Fruit fly (Drosophila melanogaster): Measurements from ENCODE around the gene LeuRS.

The LeuRS gene

dm6 chr2L:3475948-3476347, 38.5 kb downstream of the LeuRS start:
- TF ChIP-seq trem (tag; optimal IDR thresholded peaks at IDR 0.05) (no peak), p53 (GFP tag; optimal IDR thresholded peaks at IDR 0.05) (no peak), chm (GFP tag; IDR thresholded peaks at IDR 0.05) (no peak), CG2875 (GFP tag; optimal IDR thresholded peaks at IDR 0.05) (no peak), repo (GFP tag; optimal IDR thresholded peaks at IDR 0.05) (no peak), CG13287 (GFP tag; IDR thresholded peaks at IDR 0.05; ENCODE audit: partially characterized antibody) (no peak), cwo (GFP tag; optimal IDR thresholded peaks at IDR 0.05) (peak; percentile 70), ato (GFP tag; IDR thresholded peaks at IDR 0.05; ENCODE audit: partially characterized antibody) (no peak), CG12071 (GFP tag; optimal IDR thresholded peaks at IDR 0.05) (no peak), HLH3B (GFP tag; IDR thresholded peaks at IDR 0.05) (no peak), Lhr (GFP tag; optimal IDR thresholded peaks at IDR 0.05) (no peak), Ptx1 (GFP tag; IDR thresholded peaks at IDR 0.05) (peak; percentile 82), rib (GFP tag; IDR thresholded peaks at IDR 0.05) (no peak), CG30403 (GFP tag; optimal IDR thresholded peaks at IDR 0.05) (peak; percentile 82), Ada2b (GFP tag; IDR thresholded peaks at IDR 0.05) (peak; percentile 57; the same call in 1 of the 2 replicates), fd96Cb (tag; optimal IDR thresholded peaks at IDR 0.05) (peak; percentile 65), CG15696 (tag; optimal IDR thresholded peaks at IDR 0.05) (no peak), CG13424 (tag; optimal IDR thresholded peaks at IDR 0.05) (peak; percentile 66), org-1 (GFP tag; optimal IDR thresholded peaks at IDR 0.05) (peak; percentile 73), BEAF-32 (GFP tag; optimal IDR thresholded peaks at IDR 0.05) (no peak), Hr39 (optimal IDR thresholded peaks at IDR 0.05) (no peak), inv (GFP tag; IDR thresholded peaks at IDR 0.05; ENCODE audit: partially characterized antibody) (no peak), CG11247 (GFP tag; IDR thresholded peaks at IDR 0.05) (no peak), lmd (GFP tag; IDR thresholded peaks at IDR 0.05) (peak; percentile 76), CG2712 (tag; optimal IDR thresholded peaks at IDR 0.05) (peak; percentile 66), CG11696 (GFP tag; IDR thresholded peaks at IDR 0.05) (no peak), pnt (GFP tag; optimal IDR thresholded peaks at IDR 0.05) (no peak), CkIIα-i1 (GFP tag; IDR thresholded peaks at IDR 0.05) (no peak), CG12744 (GFP tag; optimal IDR thresholded peaks at IDR 0.05) (peak; percentile 26), NK7.1 (GFP tag; optimal IDR thresholded peaks at IDR 0.05) (peak; percentile 29), Hr51 (GFP tag; optimal IDR thresholded peaks at IDR 0.05) (peak in 1 of 2 experiments; percentile 81), CG14965 (GFP tag; optimal IDR thresholded peaks at IDR 0.05; ENCODE audit: borderline replicate concordance) (no peak), Atf6 (GFP tag; IDR thresholded peaks at IDR 0.05) (peak; percentile 65; the same call in 1 of the 2 replicates), gt (GFP tag; IDR thresholded peaks at IDR 0.05) (no peak), Nf-YA (GFP tag; IDR thresholded peaks at IDR 0.05) (no peak), bsh (GFP tag; optimal IDR thresholded peaks at IDR 0.05) (peak in 1 of 2 experiments; percentile 42), CG1233 (GFP tag; optimal IDR thresholded peaks at IDR 0.05) (peak; percentile 73), sd (tag; optimal IDR thresholded peaks at IDR 0.05) (peak; percentile 18), CG4328 (GFP tag; optimal IDR thresholded peaks at IDR 0.05) (no peak), CG17912 (GFP tag; optimal IDR thresholded peaks at IDR 0.05) (no peak), Side (GFP tag; optimal IDR thresholded peaks at IDR 0.05) (peak; percentile 17), GATAe (GFP tag; conservative IDR thresholded peaks at IDR 0.05) (no peak), CG30431 (GFP tag; optimal IDR thresholded peaks at IDR 0.05) (peak; percentile 12), CG12391 (tag; optimal IDR thresholded peaks at IDR 0.05) (peak; percentile 74), tio (GFP tag; optimal IDR thresholded peaks at IDR 0.05) (peak; percentile 12), CrebB (tag; optimal IDR thresholded peaks at IDR 0.05) (no peak), Adf1 (GFP tag; IDR thresholded peaks at IDR 0.05) (no peak), CG10959 (GFP tag; IDR thresholded peaks at IDR 0.05) (no peak), CG3847 (GFP tag; IDR thresholded peaks at IDR 0.05) (peak; percentile 52), H2.0 (GFP tag; IDR thresholded peaks at IDR 0.05) (no peak; the same call in 1 of the 2 replicates), NC2α (GFP tag; optimal IDR thresholded peaks at IDR 0.05) (no peak)
